Fruit fly (Drosophila melanogaster): ENCODE results near the gene crb.

The crb gene

DNA sequence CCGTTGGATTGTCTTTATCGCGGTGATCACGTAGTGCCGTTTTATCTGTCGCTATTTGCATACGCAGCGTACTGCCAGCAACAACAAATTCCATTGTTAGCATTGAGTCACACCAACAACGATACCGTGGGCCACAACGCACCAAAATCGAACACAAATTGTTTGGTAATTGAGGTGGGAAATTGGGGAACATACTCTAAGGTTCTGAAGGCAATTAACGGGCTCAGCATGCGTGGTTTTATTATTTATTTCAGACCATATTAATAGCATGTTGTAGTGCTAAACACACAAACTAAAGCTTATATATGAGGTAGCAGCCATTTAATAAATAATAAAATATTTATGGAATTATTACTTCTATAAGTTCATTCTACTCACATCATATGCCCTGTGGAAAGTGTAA lies 3.7 kb downstream of the crb start (continued):
- TF ChIP-seq CG1024 (GFP tag; IDR thresholded peaks at IDR 0.05), result no peak
- TF ChIP-seq ftz-f1 (GFP tag; optimal IDR thresholded peaks at IDR 0.05), result no peak
- TF ChIP-seq B-H1 (GFP tag; IDR thresholded peaks at IDR 0.05), result no peak
- TF ChIP-seq wor (GFP tag; IDR thresholded peaks at IDR 0.05), result no peak
- TF ChIP-seq btn (GFP tag; optimal IDR thresholded peaks at IDR 0.05), result no peak
- no peak for TF ChIP-seq bbx (GFP tag; IDR thresholded peaks at IDR 0.05; ENCODE audit: partially characterized antibody)
- no peak for TF ChIP-seq usp (GFP tag; optimal IDR thresholded peaks at IDR 0.05)
- TF ChIP-seq Ets97D (GFP tag; optimal IDR thresholded peaks at IDR 0.05), result no peak
- TF ChIP-seq Camta (GFP tag; optimal IDR thresholded peaks at IDR 0.05), result no peak
- no peak for TF ChIP-seq cg (GFP tag; optimal IDR thresholded peaks at IDR 0.05)
- TF ChIP-seq CG31441 (GFP tag; IDR thresholded peaks at IDR 0.05), result peak; percentile 58
- TF ChIP-seq Rfx (GFP tag; IDR thresholded peaks at IDR 0.05), result no peak
- TF ChIP-seq CG13287 (GFP tag; IDR thresholded peaks at IDR 0.05; ENCODE audit: partially characterized antibody), result no peak
- no peak for TF ChIP-seq Fer3 (tag; optimal IDR thresholded peaks at IDR 0.05)
- peak; percentile 7 for TF ChIP-seq CG12942 (GFP tag; optimal IDR thresholded peaks at IDR 0.05)
- no peak for TF ChIP-seq Dll (GFP tag; IDR thresholded peaks at IDR 0.05; ENCODE audit: partially characterized antibody)
- TF ChIP-seq pho (GFP tag; optimal IDR thresholded peaks at IDR 0.05), result no peak
- TF ChIP-seq fd3F (GFP tag; optimal IDR thresholded peaks at IDR 0.05), result no peak
- no peak for TF ChIP-seq tup (GFP tag; optimal IDR thresholded peaks at IDR 0.05)
- TF ChIP-seq CG12299 (tag; optimal IDR thresholded peaks at IDR 0.05), result no peak
- no peak for TF ChIP-seq en (GFP tag; optimal IDR thresholded peaks at IDR 0.05)
- TF ChIP-seq az2 (GFP tag; optimal IDR thresholded peaks at IDR 0.05), result no peak
- TF ChIP-seq CG3838 (GFP tag; optimal IDR thresholded peaks at IDR 0.05), result no peak
- TF ChIP-seq Sry-δ (GFP tag; optimal IDR thresholded peaks at IDR 0.05), result no peak
- TF ChIP-seq CG2120 (GFP tag; optimal IDR thresholded peaks at IDR 0.05), result no peak
- TF ChIP-seq lab (GFP tag; optimal IDR thresholded peaks at IDR 0.05), result peak; percentile 54
- TF ChIP-seq cwo (GFP tag; optimal IDR thresholded peaks at IDR 0.05), result no peak
- TF ChIP-seq CG2712 (tag; optimal IDR thresholded peaks at IDR 0.05), result peak; percentile 54
- TF ChIP-seq CG12236 (GFP tag; optimal IDR thresholded peaks at IDR 0.05), result no peak
- no peak for TF ChIP-seq CG8924 (tag; optimal IDR thresholded peaks at IDR 0.05)
- no peak for TF ChIP-seq CG7745 (tag; optimal IDR thresholded peaks at IDR 0.05)
- no peak for TF ChIP-seq CG15073 (GFP tag; optimal IDR thresholded peaks at IDR 0.05)
- no peak for TF ChIP-seq rib (GFP tag; IDR thresholded peaks at IDR 0.05)
- TF ChIP-seq CG18262 (tag; optimal IDR thresholded peaks at IDR 0.05), result peak; percentile 54
- TF ChIP-seq CG8478 (optimal IDR thresholded peaks at IDR 0.05), result no peak
- no peak for TF ChIP-seq onecut (GFP tag; IDR thresholded peaks at IDR 0.05)
- no peak for TF ChIP-seq Sin3A (optimal IDR thresholded peaks at IDR 0.05)
- no peak for TF ChIP-seq crol (GFP tag; IDR thresholded peaks at IDR 0.05)
- TF ChIP-seq eve (GFP tag; optimal IDR thresholded peaks at IDR 0.05), result no peak
- no peak for TF ChIP-seq CG6654 (GFP tag; optimal IDR thresholded peaks at IDR 0.05)
- TF ChIP-seq GATAe (GFP tag; conservative IDR thresholded peaks at IDR 0.05), result no peak
- TF ChIP-seq CG7372 (GFP tag; IDR thresholded peaks at IDR 0.05), result no peak
- TF ChIP-seq ATbp (GFP tag; optimal IDR thresholded peaks at IDR 0.05), result peak; percentile 39
- no peak for TF ChIP-seq gt (GFP tag; IDR thresholded peaks at IDR 0.05)
- TF ChIP-seq Dfd (GFP tag; optimal IDR thresholded peaks at IDR 0.05), result no peak
- TF ChIP-seq pfk (GFP tag; optimal IDR thresholded peaks at IDR 0.05), result no peak
- TF ChIP-seq CG2199 (GFP tag; IDR thresholded peaks at IDR 0.05), result no peak
- peak; percentile 16 for TF ChIP-seq CG17385 (GFP tag; optimal IDR thresholded peaks at IDR 0.05)
- no peak for TF ChIP-seq CG3163 (GFP tag; optimal IDR thresholded peaks at IDR 0.05)
- no peak for TF ChIP-seq Stat92E (GFP tag; optimal IDR thresholded peaks at IDR 0.05)
- TF ChIP-seq Doc2 (GFP tag; IDR thresholded peaks at IDR 0.05), result no peak
- TF ChIP-seq nau (GFP tag; optimal IDR thresholded peaks at IDR 0.05), result peak; percentile 24
- no peak for TF ChIP-seq CG10959 (GFP tag; IDR thresholded peaks at IDR 0.05)

Measured in whole organism, embryonic.